Fruit fly (Drosophila melanogaster) whole organism, embryonic: ENCODE results near the gene Nin.
A peak's percentile ranks its signal among the peaks of the same experiment; 100 is the strongest.

Experiments
- Aef1 ChIP-seq: fragments of 200-800 bp; sonication (Bioruptor generic); IDR thresholded peaks from 3 replicates; pipeline ENCODE4 v1.3.6; 2022; ENCODE audit warnings: missing biosample characterization, missing genetic modification characterization
- Asciz ChIP-seq: fragments of 200-800 bp; sonication (Bioruptor generic); optimal IDR thresholded peaks from 2 replicates; lab custom pipeline; 2017; ENCODE audit warnings: missing biosample characterization, mild to moderate bottlenecking, missing genetic modification characterization, missing genetic modification reagents
- Atf6 ChIP-seq: fragments of 200-800 bp; sonication (Bioruptor generic); IDR thresholded peaks from 2 replicates; pipeline ENCODE4 v1.3.6; 2022; ENCODE audit warnings: missing biosample characterization, missing genetic modification characterization
- CG10274 ChIP-seq: fragments of 200-800 bp; sonication (Bioruptor generic); optimal IDR thresholded peaks from 3 replicates; lab custom pipeline; 2017; ENCODE audit warnings: missing biosample characterization, mild to moderate bottlenecking, missing genetic modification characterization
- CG10431 ChIP-seq: fragments of 200-800 bp; sonication (Bioruptor generic); optimal IDR thresholded peaks from 3 replicates; lab custom pipeline; 2018; ENCODE audit warnings: missing biosample characterization, mild to moderate bottlenecking, missing genetic modification characterization
- CG11504 ChIP-seq: fragments of 200-800 bp; sonication (Bioruptor generic); optimal IDR thresholded peaks from 3 replicates; lab custom pipeline; 2019; ENCODE audit warnings: missing biosample characterization, mild to moderate bottlenecking, missing genetic modification characterization, moderate library complexity
- CG11695 ChIP-seq: fragments of 200-800 bp; sonication (Bioruptor generic); IDR thresholded peaks from 3 replicates; pipeline ENCODE4 v1.3.6; 2022; ENCODE audit warnings: missing biosample characterization, missing genetic modification characterization
- CG11696 ChIP-seq: fragments of 200-800 bp; sonication (Bioruptor generic); IDR thresholded peaks from 2 replicates; pipeline ENCODE4 v1.3.6; 2022; ENCODE audit warnings: missing biosample characterization, missing genetic modification characterization
- CG12071 ChIP-seq: fragments of 200-800 bp; sonication (Bioruptor generic); optimal IDR thresholded peaks from 3 replicates; lab custom pipeline; 2018; ENCODE audit warnings: missing biosample characterization, mild to moderate bottlenecking, missing genetic modification characterization
- CG1233 ChIP-seq: fragments of 200-800 bp; sonication (Bioruptor generic); optimal IDR thresholded peaks from 4 replicates; lab custom pipeline; 2018; ENCODE audit warnings: missing biosample characterization, mild to moderate bottlenecking, missing genetic modification characterization
- CG14667 ChIP-seq: fragments of 200-800 bp; sonication (Bioruptor generic); IDR thresholded peaks from 2 replicates; pipeline ENCODE4 v1.3.6; 2022; ENCODE audit warnings: missing biosample characterization, missing genetic modification characterization
- CG2678 ChIP-seq: fragments of 200-800 bp; sonication (Bioruptor generic); optimal IDR thresholded peaks from 3 replicates; lab custom pipeline; 2019; ENCODE audit warnings: missing biosample characterization, mild to moderate bottlenecking, missing genetic modification characterization, moderate library complexity
- CG3726 ChIP-seq: fragments of 200-800 bp; sonication (Bioruptor generic); IDR thresholded peaks from 3 replicates; pipeline ENCODE4, ENCODE4 v1.3.6; 2022; ENCODE audit warnings: missing biosample characterization, missing genetic modification characterization
- CG4730 ChIP-seq: fragments of 200-800 bp; sonication (Bioruptor generic); IDR thresholded peaks from 2 replicates; pipeline ENCODE4 v1.3.6; 2022; ENCODE audit warnings: missing biosample characterization, missing genetic modification characterization
- CG7271 ChIP-seq: fragments of 200-800 bp; sonication (Bioruptor generic); optimal IDR thresholded peaks from 2 replicates; lab custom pipeline; 2018; ENCODE audit warnings: missing biosample characterization, mild to moderate bottlenecking, missing genetic modification characterization, moderate library complexity
- CG8765 ChIP-seq: fragments of 200-800 bp; sonication (Bioruptor generic); IDR thresholded peaks from 2 replicates; pipeline ENCODE4 v1.3.6; 2022; ENCODE audit warnings: missing biosample characterization, missing genetic modification characterization
- CG9215 ChIP-seq: fragments of 200-800 bp; sonication (Bioruptor generic); IDR thresholded peaks from 2 replicates; pipeline ENCODE4 v1.3.6; 2022; ENCODE audit warnings: missing biosample characterization, missing genetic modification characterization
- Camta ChIP-seq: fragments of 200-800 bp; sonication (Bioruptor generic); optimal IDR thresholded peaks from 2 replicates; lab custom pipeline; 2016; ENCODE audit warnings: missing biosample characterization, missing genetic modification characterization
- CrebB ChIP-seq: fragments of 200-800 bp; sonication (Bioruptor generic); optimal IDR thresholded peaks from 3 replicates; lab custom pipeline; 2018; ENCODE audit warnings: missing biosample characterization, mild to moderate bottlenecking, missing genetic modification characterization
- D19A ChIP-seq: fragments of 200-800 bp; optimal IDR thresholded peaks from 3 replicates; lab custom pipeline; 2019; ENCODE audit warnings: missing biosample characterization, mild to moderate bottlenecking, missing genetic modification characterization, moderate library complexity
- D19B ChIP-seq: fragments of 200-800 bp; sonication (Bioruptor generic); optimal IDR thresholded peaks from 2 replicates; lab custom pipeline; 2017; ENCODE audit warnings: missing biosample characterization, mild to moderate bottlenecking, missing genetic modification characterization
- Fer1 ChIP-seq: fragments of 200-800 bp; sonication (Bioruptor generic); optimal IDR thresholded peaks from 2 replicates; lab custom pipeline; 2017; ENCODE audit warnings: missing biosample characterization, mild to moderate bottlenecking, missing genetic modification characterization
- Fer3 ChIP-seq: fragments of 200-800 bp; sonication (Bioruptor generic); optimal IDR thresholded peaks from 2 replicates; lab custom pipeline; 2018; ENCODE audit warnings: missing biosample characterization, mild to moderate bottlenecking, missing genetic modification characterization, moderate library complexity
- HLH54F ChIP-seq: fragments of 200-800 bp; sonication (Bioruptor generic); optimal IDR thresholded peaks from 3 replicates; lab custom pipeline; 2016; ENCODE audit warnings: missing biosample characterization, missing genetic modification characterization
- Hmx ChIP-seq: fragments of 200-800 bp; sonication (Bioruptor generic); optimal IDR thresholded peaks from 2 replicates; lab custom pipeline; 2016; ENCODE audit warnings: missing biosample characterization, missing genetic modification characterization
- Lpt ChIP-seq: fragments of >200 bp; optimal IDR thresholded peaks from 2 replicates; lab custom pipeline; 2018; ENCODE audit warnings: missing biosample characterization, missing genetic modification characterization
- NC2β ChIP-seq: fragments of 200-800 bp; sonication (Bioruptor generic); optimal IDR thresholded peaks from 2 replicates; lab custom pipeline; 2016; ENCODE audit warnings: missing biosample characterization, missing genetic modification characterization
- Opbp ChIP-seq: fragments of 200-800 bp; sonication (Bioruptor generic); IDR thresholded peaks from 3 replicates; pipeline ENCODE4 v1.3.6; 2022; ENCODE audit warnings: missing biosample characterization, missing genetic modification characterization; ENCODE audit not compliant: partially characterized antibody
- Rx ChIP-seq: fragments of 200-800 bp; sonication (Bioruptor generic); IDR thresholded peaks from 2 replicates; pipeline ENCODE4 v1.3.6; 2022; ENCODE audit warnings: missing biosample characterization, missing genetic modification characterization
- Side ChIP-seq: fragments of 200-800 bp; sonication (Bioruptor generic); optimal IDR thresholded peaks from 2 replicates; lab custom pipeline; 2016; ENCODE audit warnings: missing biosample characterization, missing genetic modification characterization
- Taf1 ChIP-seq: fragments of 200-800 bp; sonication (Bioruptor generic); IDR thresholded peaks from 2 replicates; pipeline ENCODE4 v1.3.6; 2022; ENCODE audit warnings: missing biosample characterization, missing genetic modification characterization
- Usf ChIP-seq: fragments of 200-800 bp; sonication (Bioruptor generic); optimal IDR thresholded peaks from 2 replicates; lab custom pipeline; 2017; ENCODE audit warnings: missing genotype, missing biosample characterization, missing genetic modification characterization
- ap ChIP-seq: fragments of 200-800 bp; sonication (Bioruptor generic); IDR thresholded peaks from 2 replicates; pipeline ENCODE4 v1.3.6; 2022; ENCODE audit warnings: missing biosample characterization, missing genetic modification characterization
- ara ChIP-seq: fragments of 200-800 bp; sonication (Bioruptor generic); IDR thresholded peaks from 2 replicates; pipeline ENCODE4 v1.3.6; 2022; ENCODE audit warnings: missing biosample characterization, missing genetic modification characterization
- ase ChIP-seq: fragments of 200-800 bp; sonication (Bioruptor generic); IDR thresholded peaks from 3 replicates; pipeline ENCODE4 v1.3.6; 2022; ENCODE audit warnings: missing biosample characterization, missing genetic modification characterization
- caup ChIP-seq: fragments of 200-800 bp; sonication (Bioruptor generic); optimal IDR thresholded peaks from 3 replicates; lab custom pipeline; 2017; ENCODE audit warnings: missing biosample characterization, mild to moderate bottlenecking, missing genetic modification characterization, moderate library complexity; ENCODE audit not compliant: severe bottlenecking
- fd102C ChIP-seq: fragments of 200-800 bp; sonication (Bioruptor generic); optimal IDR thresholded peaks from 2 replicates; lab custom pipeline; 2018; ENCODE audit warnings: missing biosample characterization, mild to moderate bottlenecking, missing genetic modification characterization, moderate library complexity
- hb ChIP-seq: fragments of 200-800 bp; sonication (Bioruptor generic); IDR thresholded peaks from 3 replicates; pipeline ENCODE4 v1.3.6; 2022; ENCODE audit warnings: missing biosample characterization, missing genetic modification characterization; ENCODE audit not compliant: partially characterized antibody
- hth ChIP-seq: fragments of >200 bp; optimal IDR thresholded peaks from 2 replicates; lab custom pipeline; 2017; ENCODE audit warnings: inconsistent platforms
- inv ChIP-seq: fragments of 200-800 bp; sonication (Bioruptor generic); IDR thresholded peaks from 2 replicates; pipeline ENCODE4 v1.3.6; 2022; ENCODE audit warnings: missing biosample characterization, missing genetic modification characterization; ENCODE audit not compliant: partially characterized antibody
- lab ChIP-seq: fragments of 200-800 bp; sonication (Bioruptor generic); optimal IDR thresholded peaks from 3 replicates; lab custom pipeline; 2017; ENCODE audit warnings: missing biosample characterization, missing genetic modification characterization, mild to moderate bottlenecking, moderate library complexity, missing genetic modification reagents
- lbe ChIP-seq: fragments of 200-800 bp; sonication (Bioruptor generic); optimal IDR thresholded peaks from 2 replicates; lab custom pipeline; 2016; ENCODE audit warnings: missing biosample characterization, mild to moderate bottlenecking, missing genetic modification characterization
- lilli ChIP-seq: fragments of 200-800 bp; sonication (Bioruptor generic); optimal IDR thresholded peaks from 3 replicates; lab custom pipeline; 2016; ENCODE audit warnings: missing biosample characterization, missing genetic modification characterization
- luna ChIP-seq: fragments of 200-800 bp; sonication (Bioruptor generic); optimal IDR thresholded peaks from 2 replicates; lab custom pipeline; 2016; ENCODE audit warnings: missing biosample characterization, missing genetic modification characterization
- nerfin-2 ChIP-seq: fragments of 200-800 bp; sonication (Bioruptor generic); IDR thresholded peaks from 2 replicates; pipeline ENCODE4 v1.3.6; 2022; ENCODE audit warnings: missing biosample characterization, missing genetic modification characterization; ENCODE audit not compliant: partially characterized antibody
- oc ChIP-seq: fragments of 200-800 bp; sonication (Bioruptor generic); optimal IDR thresholded peaks from 2 replicates; lab custom pipeline; 2018; ENCODE audit warnings: missing biosample characterization, mild to moderate bottlenecking, missing genetic modification characterization, moderate library complexity
- sisA ChIP-seq: fragments of 200-800 bp; sonication (Bioruptor generic); IDR thresholded peaks from 2 replicates; pipeline ENCODE4 v1.3.6; 2022; ENCODE audit warnings: missing biosample characterization, missing genetic modification characterization
- slbo ChIP-seq: fragments of 200-800 bp; sonication (Bioruptor generic); IDR thresholded peaks from 2 replicates; pipeline ENCODE4 v1.3.6; 2022; ENCODE audit warnings: missing biosample characterization, missing genetic modification characterization
- tio ChIP-seq: fragments of 200-800 bp; sonication (Bioruptor generic); optimal IDR thresholded peaks from 2 replicates; lab custom pipeline; 2017; ENCODE audit warnings: missing biosample characterization, missing genetic modification characterization, inconsistent platforms
- zen2 ChIP-seq: fragments of 200-800 bp; sonication (Bioruptor generic); IDR thresholded peaks from 3 replicates; pipeline ENCODE4 v1.3.6; 2022; ENCODE audit warnings: missing biosample characterization, missing genetic modification characterization; ENCODE audit not compliant: partially characterized antibody

Nin gene

DNA sequence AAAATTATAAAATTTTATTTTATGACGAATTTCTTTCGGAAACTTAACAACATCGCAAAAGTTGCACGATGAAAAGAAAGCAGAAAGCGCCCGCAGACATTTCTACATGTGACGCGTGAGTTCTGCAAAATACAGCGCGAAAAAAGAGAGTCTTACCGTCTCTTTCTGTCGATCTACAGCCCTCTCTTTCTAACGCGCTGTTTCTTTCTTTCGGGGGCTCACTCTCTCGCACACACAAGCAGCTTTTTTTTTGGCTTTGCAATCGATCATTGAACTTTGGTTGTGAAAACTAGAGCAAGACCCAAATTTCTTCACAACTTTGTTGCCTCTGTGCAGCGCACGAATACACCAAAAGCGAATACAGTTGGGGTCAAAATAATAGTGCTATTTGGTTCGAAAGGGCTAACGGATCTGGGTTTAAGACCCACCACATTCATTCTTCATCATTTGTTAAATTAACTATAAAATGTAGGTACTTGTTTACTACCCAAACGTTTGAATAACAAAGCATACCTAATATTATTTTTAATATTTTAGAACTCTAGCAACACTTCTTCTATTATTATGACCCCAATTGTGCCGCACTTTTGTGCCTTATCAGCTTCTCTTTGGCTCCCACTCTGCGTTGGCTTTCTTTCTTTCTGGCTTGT lies 20.8 kb upstream of the Nin start (continued):
- TF ChIP-seq CG8765 (GFP tag; lab: Robert Waterston, UW): no peak
- TF ChIP-seq NC2β (GFP tag; lab: Kevin White, UChicago): peak; percentile 60
- TF ChIP-seq caup (GFP tag; lab: Kevin White, UChicago): peak; percentile 64
- TF ChIP-seq CG10274 (GFP tag; lab: Kevin White, UChicago): peak; percentile 27
- no peak for TF ChIP-seq hth
- peak; percentile 67 for TF ChIP-seq Camta
- TF ChIP-seq oc (tag; lab: Kevin White, UChicago): peak; percentile 92
- peak; percentile 8 for TF ChIP-seq Hmx (GFP tag; lab: Kevin White, UChicago)
- TF ChIP-seq D19B: peak; percentile 3
- no peak for TF ChIP-seq CG3726 (GFP tag; lab: Robert Waterston, UW)
- peak; percentile 89 for TF ChIP-seq Asciz (GFP tag; lab: Kevin White, UChicago)
- TF ChIP-seq CrebB (tag; lab: Kevin White, UChicago): peak; percentile 86
- TF ChIP-seq Aef1 (GFP tag; lab: Robert Waterston, UW): peak; percentile 62
- no peak for TF ChIP-seq CG4730 (GFP tag; lab: Robert Waterston, UW)
- TF ChIP-seq CG11695 (GFP tag; lab: Robert Waterston, UW): peak; percentile 91
- TF ChIP-seq lab (GFP tag; lab: Kevin White, UChicago): peak; percentile 81
- no peak for TF ChIP-seq CG7271 (tag; lab: Kevin White, UChicago)
- TF ChIP-seq slbo: peak; percentile 56; the same call in 1 of the 2 replicates
- TF ChIP-seq CG2678: peak; percentile 90
- TF ChIP-seq sisA (GFP tag; lab: Robert Waterston, UW): peak; percentile 85
- TF ChIP-seq Taf1 (GFP tag; lab: Robert Waterston, UW): peak; percentile 40; the same call in 1 of the 2 replicates
- TF ChIP-seq fd102C (GFP tag; lab: Kevin White, UChicago): no peak
- peak; percentile 96 for TF ChIP-seq CG11696
- TF ChIP-seq Atf6 (GFP tag; lab: Robert Waterston, UW): peak; percentile 86
- peak; percentile 34; the same call in 1 of the 2 replicates for TF ChIP-seq Rx (GFP tag; lab: Robert Waterston, UW)
- no peak for TF ChIP-seq inv (GFP tag; lab: Robert Waterston, UW)
- peak; percentile 67 for TF ChIP-seq CG1233 (GFP tag; lab: Kevin White, UChicago)
- TF ChIP-seq hb (GFP tag; lab: Robert Waterston, UW): no peak
- TF ChIP-seq ara (GFP tag; lab: Robert Waterston, UW): peak; percentile 80
- no peak for TF ChIP-seq luna
- TF ChIP-seq Opbp (GFP tag; lab: Robert Waterston, UW): no peak
- no peak for TF ChIP-seq Lpt (GFP tag; lab: Kevin White, UChicago)
- peak; percentile 67 for TF ChIP-seq CG12071
- TF ChIP-seq Usf (GFP tag; lab: Kevin White, UChicago): peak; percentile 57
- TF ChIP-seq HLH54F: peak; percentile 46
- peak; percentile 74 for TF ChIP-seq ap
- TF ChIP-seq nerfin-2 (GFP tag; lab: Robert Waterston, UW): no peak
- TF ChIP-seq lilli (GFP tag; lab: Kevin White, UChicago): peak; percentile 86
- TF ChIP-seq CG14667: peak; percentile 46
- TF ChIP-seq CG11504 (tag; lab: Kevin White, UChicago): peak; percentile 91
- TF ChIP-seq tio: peak; percentile 76
- TF ChIP-seq Fer1 (GFP tag; lab: Kevin White, UChicago): peak; percentile 79
- peak; percentile 20; the same call in 1 of the 2 replicates for TF ChIP-seq CG9215 (GFP tag; lab: Robert Waterston, UW)
- peak; percentile 67 for TF ChIP-seq lbe
- no peak for TF ChIP-seq zen2 (GFP tag; lab: Robert Waterston, UW)
- TF ChIP-seq D19A: peak; percentile 83
- TF ChIP-seq Side (GFP tag; lab: Kevin White, UChicago): no peak
- peak; percentile 75 for TF ChIP-seq Fer3 (tag; lab: Kevin White, UChicago)
- peak; percentile 64; the same call in 2 of the 3 replicates for TF ChIP-seq ase
- TF ChIP-seq CG10431: peak; percentile 62
